Fruit fly (Drosophila melanogaster) whole organism, embryonic: Measurements from ENCODE around the gene Syt14.

Experiments
- Antp ChIP-seq: fragments of 200-800 bp; sonication (Bioruptor generic); optimal IDR thresholded peaks from 3 replicates; lab custom pipeline; 2016; ENCODE audit warnings: missing biosample characterization, missing genetic modification characterization
- Bgb ChIP-seq: fragments of 200-800 bp; sonication (Bioruptor generic); IDR thresholded peaks from 2 replicates; pipeline ENCODE4 v1.3.6; 2022; ENCODE audit warnings: missing biosample characterization, missing genetic modification characterization; ENCODE audit not compliant: partially characterized antibody
- C15 ChIP-seq: fragments of 200-800 bp; sonication (Bioruptor generic); IDR thresholded peaks from 3 replicates; pipeline ENCODE4 v1.3.6; 2022; ENCODE audit warnings: missing biosample characterization, missing genetic modification characterization
- CG10209 ChIP-seq: fragments of 200-800 bp; sonication (Bioruptor generic); optimal IDR thresholded peaks from 3 replicates; lab custom pipeline; 2017; ENCODE audit warnings: missing biosample characterization, mild to moderate bottlenecking, missing genetic modification characterization, missing genetic modification reagents
- CG10431 ChIP-seq: fragments of 200-800 bp; sonication (Bioruptor generic); optimal IDR thresholded peaks from 3 replicates; lab custom pipeline; 2018; ENCODE audit warnings: missing biosample characterization, mild to moderate bottlenecking, missing genetic modification characterization
- CG11695 ChIP-seq: fragments of 200-800 bp; sonication (Bioruptor generic); IDR thresholded peaks from 3 replicates; pipeline ENCODE4 v1.3.6; 2022; ENCODE audit warnings: missing biosample characterization, missing genetic modification characterization
- CG11723 ChIP-seq: fragments of 200-800 bp; sonication (Bioruptor generic); optimal IDR thresholded peaks from 2 replicates; lab custom pipeline; 2017; ENCODE audit warnings: missing biosample characterization, mild to moderate bottlenecking, missing genetic modification characterization
- CG12942 ChIP-seq: fragments of 200-800 bp; sonication (Bioruptor generic); optimal IDR thresholded peaks from 3 replicates; lab custom pipeline; 2016; ENCODE audit warnings: missing biosample characterization, missing genetic modification characterization
- CG14710 ChIP-seq: fragments of 200-800 bp; sonication (Bioruptor generic); optimal IDR thresholded peaks from 3 replicates; lab custom pipeline; 2019; ENCODE audit warnings: missing biosample characterization, mild to moderate bottlenecking, missing genetic modification characterization, moderate library complexity
- CG17829 ChIP-seq: fragments of 200-800 bp; optimal IDR thresholded peaks from 2 replicates; lab custom pipeline; 2019; ENCODE audit warnings: missing biosample characterization, mild to moderate bottlenecking, missing genetic modification characterization, moderate library complexity
- CG2116 ChIP-seq: fragments of 200-800 bp; sonication (Bioruptor generic); optimal IDR thresholded peaks from 3 replicates; lab custom pipeline; 2018; ENCODE audit warnings: missing biosample characterization, mild to moderate bottlenecking, missing genetic modification characterization
- CG2712 ChIP-seq: fragments of 200-800 bp; optimal IDR thresholded peaks from 3 replicates; lab custom pipeline; 2019; ENCODE audit warnings: missing biosample characterization, mild to moderate bottlenecking, missing genetic modification characterization, moderate library complexity
- CG30403 ChIP-seq: fragments of 200-800 bp; sonication (Bioruptor generic); optimal IDR thresholded peaks from 3 replicates; lab custom pipeline; 2016; ENCODE audit warnings: missing biosample characterization, missing genetic modification characterization
- CG42726 ChIP-seq: fragments of 200-800 bp; sonication (Bioruptor generic); IDR thresholded peaks from 2 replicates; pipeline ENCODE4 v1.3.6; 2022; ENCODE audit warnings: missing biosample characterization, missing genetic modification characterization; ENCODE audit not compliant: partially characterized antibody
- CG4360 ChIP-seq: fragments of 200-800 bp; sonication (Bioruptor generic); IDR thresholded peaks from 2 replicates; pipeline ENCODE4 v1.3.6; 2022; ENCODE audit warnings: missing biosample characterization, missing genetic modification characterization
- CG5245 ChIP-seq: fragments of 200-800 bp; sonication (Bioruptor generic); optimal IDR thresholded peaks from 3 replicates; lab custom pipeline; 2016; ENCODE audit warnings: missing biosample characterization, missing genetic modification characterization
- CG6689 ChIP-seq: fragments of 200-800 bp; sonication (Bioruptor generic); IDR thresholded peaks from 2 replicates; pipeline ENCODE4 v1.3.6; 2022; ENCODE audit warnings: missing biosample characterization, missing genetic modification characterization
- CG7271 ChIP-seq: fragments of 200-800 bp; sonication (Bioruptor generic); optimal IDR thresholded peaks from 2 replicates; lab custom pipeline; 2018; ENCODE audit warnings: missing biosample characterization, mild to moderate bottlenecking, missing genetic modification characterization, moderate library complexity
- CG9215 ChIP-seq: fragments of 200-800 bp; sonication (Bioruptor generic); IDR thresholded peaks from 2 replicates; pipeline ENCODE4 v1.3.6; 2022; ENCODE audit warnings: missing biosample characterization, missing genetic modification characterization
- CTCF ChIP-seq: fragments of 200-800 bp; sonication (Bioruptor generic); optimal IDR thresholded peaks from 2 replicates; lab custom pipeline; 2017; ENCODE audit warnings: missing biosample characterization, mild to moderate bottlenecking, missing genetic modification characterization, moderate library complexity
- Deaf1 ChIP-seq: fragments of 200-800 bp; optimal IDR thresholded peaks from 3 replicates; lab custom pipeline; 2019; ENCODE audit warnings: missing biosample characterization, mild to moderate bottlenecking, missing genetic modification characterization, moderate library complexity
- Doc2 ChIP-seq: fragments of 200-800 bp; sonication (Bioruptor generic); IDR thresholded peaks from 2 replicates; pipeline ENCODE4 v1.3.6; 2022; ENCODE audit warnings: missing biosample characterization, missing genetic modification characterization
- HLH3B ChIP-seq: fragments of 200-800 bp; sonication (Bioruptor generic); IDR thresholded peaks from 2 replicates; pipeline ENCODE4 v1.3.6; 2022; ENCODE audit warnings: missing biosample characterization, missing genetic modification characterization
- Hand ChIP-seq: fragments of 200-800 bp; sonication (Bioruptor generic); optimal IDR thresholded peaks from 2 replicates; lab custom pipeline; 2017; ENCODE audit warnings: mild to moderate bottlenecking, missing biosample characterization, missing genetic modification reagents, missing genetic modification characterization
- HmgZ ChIP-seq: fragments of 200-800 bp; sonication (Bioruptor generic); optimal IDR thresholded peaks from 2 replicates; lab custom pipeline; 2018; ENCODE audit warnings: missing biosample characterization, mild to moderate bottlenecking, missing genetic modification characterization
- Hmx ChIP-seq: fragments of 200-800 bp; sonication (Bioruptor generic); optimal IDR thresholded peaks from 2 replicates; lab custom pipeline; 2016; ENCODE audit warnings: missing biosample characterization, missing genetic modification characterization
- Max ChIP-seq: fragments of 200-800 bp; sonication (Bioruptor generic); optimal IDR thresholded peaks from 2 replicates; lab custom pipeline; 2016; ENCODE audit warnings: missing biosample characterization, mild to moderate bottlenecking, missing genetic modification characterization
- Myb ChIP-seq: fragments of 200-800 bp; sonication (Bioruptor generic); optimal IDR thresholded peaks from 2 replicates; lab custom pipeline; 2016; ENCODE audit warnings: missing biosample characterization, missing genetic modification characterization
- NFAT ChIP-seq: fragments of 200-800 bp; sonication (Bioruptor generic); IDR thresholded peaks from 2 replicates; pipeline ENCODE4 v1.3.6; 2022; ENCODE audit warnings: missing biosample characterization, missing genetic modification characterization
- Opbp ChIP-seq: fragments of 200-800 bp; sonication (Bioruptor generic); IDR thresholded peaks from 3 replicates; pipeline ENCODE4 v1.3.6; 2022; ENCODE audit warnings: missing biosample characterization, missing genetic modification characterization; ENCODE audit not compliant: partially characterized antibody
- Six4 ChIP-seq: fragments of 200-800 bp; sonication (Bioruptor generic); optimal IDR thresholded peaks from 2 replicates; lab custom pipeline; 2016; ENCODE audit warnings: missing biosample characterization, missing genetic modification characterization
- Trl ChIP-seq, 3 experiments: fragments of >200 bp in 2 of 3; fragments of 200-800 bp in 1 of 3; sonication (Bioruptor generic) in 1 of 3; optimal IDR thresholded peaks; 2 replicates in 1 of 3; 3 replicates in 2 of 3; lab custom pipeline; 2016 to 2017; ENCODE audit warnings: missing biosample characterization in 1 of 3, missing genetic modification characterization in 1 of 3
- amos ChIP-seq: fragments of 200-800 bp; sonication (Bioruptor generic); IDR thresholded peaks from 2 replicates; pipeline ENCODE4 v1.3.6; 2022; ENCODE audit warnings: missing biosample characterization, missing genetic modification characterization; ENCODE audit not compliant: partially characterized antibody
- bbx ChIP-seq: fragments of 200-800 bp; sonication (Bioruptor generic); IDR thresholded peaks from 2 replicates; pipeline ENCODE4 v1.3.6; 2022; ENCODE audit warnings: missing biosample characterization, missing genetic modification characterization; ENCODE audit not compliant: partially characterized antibody
- chif ChIP-seq, 2 experiments: fragments of 200-800 bp; sonication (Bioruptor generic); optimal IDR thresholded peaks; 3 replicates each; lab custom pipeline; 2016; ENCODE audit warnings: missing biosample characterization in 2 of 2, missing genetic modification characterization in 2 of 2
- crc ChIP-seq: fragments of 200-800 bp; sonication (Bioruptor generic); optimal IDR thresholded peaks from 2 replicates; lab custom pipeline; 2016; ENCODE audit warnings: missing biosample characterization, missing genetic modification characterization
- croc ChIP-seq: fragments of 200-800 bp; sonication (Bioruptor generic); conservative IDR thresholded peaks from 3 replicates; pipeline ENCODE4 v1.3.6; 2022; ENCODE audit warnings: missing biosample characterization, missing genetic modification characterization
- dmrt11E ChIP-seq: fragments of 200-800 bp; sonication (Bioruptor generic); optimal IDR thresholded peaks from 3 replicates; lab custom pipeline; 2018; ENCODE audit warnings: missing biosample characterization, mild to moderate bottlenecking, missing genetic modification characterization, moderate library complexity
- en ChIP-seq: fragments of 200-800 bp; sonication (Bioruptor generic); optimal IDR thresholded peaks from 2 replicates; lab custom pipeline; 2016; ENCODE audit warnings: missing biosample characterization, missing genetic modification characterization
- fd64A ChIP-seq: fragments of 200-800 bp; sonication (Bioruptor generic); optimal IDR thresholded peaks from 3 replicates; lab custom pipeline; 2018; ENCODE audit warnings: missing biosample characterization, mild to moderate bottlenecking, missing genetic modification characterization
- ind ChIP-seq: fragments of 200-800 bp; sonication (Bioruptor generic); optimal IDR thresholded peaks from 3 replicates; lab custom pipeline; 2016; ENCODE audit warnings: missing biosample characterization, missing genetic modification characterization
- oc ChIP-seq: fragments of 200-800 bp; sonication (Bioruptor generic); optimal IDR thresholded peaks from 2 replicates; lab custom pipeline; 2018; ENCODE audit warnings: missing biosample characterization, mild to moderate bottlenecking, missing genetic modification characterization, moderate library complexity
- prd ChIP-seq, 3 experiments: fragments of >200 bp in 2 of 3; fragments of 200-800 bp in 1 of 3; sonication (Bioruptor generic) in 1 of 3; optimal IDR thresholded peaks in 2 of 3; IDR thresholded peaks in 1 of 3; 2 replicates in 2 of 3; 3 replicates in 1 of 3; pipeline versions ENCODE4 v1.3.6 to Lab custom; 2017 to 2022; ENCODE audit warnings: missing biosample characterization in 1 of 3, missing genetic modification characterization in 1 of 3
- slbo ChIP-seq: fragments of 200-800 bp; sonication (Bioruptor generic); IDR thresholded peaks from 2 replicates; pipeline ENCODE4 v1.3.6; 2022; ENCODE audit warnings: missing biosample characterization, missing genetic modification characterization
- sug ChIP-seq: fragments of 200-800 bp; optimal IDR thresholded peaks from 2 replicates; lab custom pipeline; 2019; ENCODE audit warnings: missing biosample characterization, mild to moderate bottlenecking, missing genetic modification characterization, moderate library complexity
- twi ChIP-seq: fragments of 200-800 bp; optimal IDR thresholded peaks from 2 replicates; lab custom pipeline; 2019; ENCODE audit warnings: missing biosample characterization, mild to moderate bottlenecking, missing genetic modification characterization, moderate library complexity
- vfl ChIP-seq: fragments of 200-800 bp; sonication (Bioruptor generic); optimal IDR thresholded peaks from 2 replicates; lab custom pipeline; 2016; ENCODE audit warnings: missing biosample characterization, missing genetic modification characterization
- zen ChIP-seq: fragments of 200-800 bp; sonication (Bioruptor generic); optimal IDR thresholded peaks from 3 replicates; lab custom pipeline; 2018; ENCODE audit warnings: missing biosample characterization, mild to moderate bottlenecking, missing genetic modification characterization, moderate library complexity
- zf30C ChIP-seq: fragments of 200-800 bp; sonication (Bioruptor generic); optimal IDR thresholded peaks from 3 replicates; lab custom pipeline; 2018; ENCODE audit warnings: missing biosample characterization, mild to moderate bottlenecking, missing genetic modification characterization

Syt14 gene

dm6 chr3R:4319507-4320138, 754 bp upstream of the Syt14 start, which contains the start of gene CG9795 (continued):
- TF ChIP-seq CG12942 (no peak), C15 (GFP tag; lab: Robert Waterston, UW) (no peak), CG4360 (no peak), CG11695 (GFP tag; lab: Robert Waterston, UW) (peak; percentile 91), vfl (peak; percentile 25), CG9215 (no peak), bbx (GFP tag; lab: Robert Waterston, UW) (peak; percentile 96), CG17829 (peak; percentile 30), HmgZ (peak; percentile 54), CG7271 (tag; lab: Kevin White, UChicago) (no peak), CTCF (peak; percentile 11), CG6689 (GFP tag; lab: Robert Waterston, UW) (no peak; the same call in 1 of the 2 replicates), CG2712 (peak; percentile 41), Deaf1 (no peak), Opbp (GFP tag; lab: Robert Waterston, UW) (peak; percentile 92), Doc2 (GFP tag; lab: Robert Waterston, UW) (no peak), Hand (GFP tag; lab: Kevin White, UChicago) (peak; percentile 28), CG30403 (GFP tag; lab: Kevin White, UChicago) (peak; percentile 38), prd (optimal IDR thresholded peaks at IDR 0.05; lab: Kevin White, UChicago) (no peak), prd (GFP tag; IDR thresholded peaks at IDR 0.05; lab: Robert Waterston, UW) (0 out of 3 replicates have a peak, but pooled peaks have one; percentile 29), Hmx (GFP tag; lab: Kevin White, UChicago) (no peak), croc (GFP tag; lab: Robert Waterston, UW) (no peak), sug (tag; lab: Kevin White, UChicago) (peak; percentile 93), en (GFP tag; lab: Kevin White, UChicago) (peak; percentile 17), Max (GFP tag; lab: Kevin White, UChicago) (peak; percentile 18), crc (GFP tag; lab: Kevin White, UChicago) (peak; percentile 20), chif (GFP tag; optimal IDR thresholded peaks at IDR 0.05; lab: Kevin White, UChicago) (no peak), dmrt11E (no peak), CG11723 (GFP tag; lab: Kevin White, UChicago) (no peak), ind (no peak), NFAT (peak; percentile 37; the same call in 1 of the 2 replicates), twi (tag; lab: Kevin White, UChicago) (no peak), Myb (GFP tag; lab: Kevin White, UChicago) (peak; percentile 59), zf30C (no peak), CG42726 (GFP tag; lab: Robert Waterston, UW) (peak; percentile 61; the same call in 1 of the 2 replicates), Bgb (peak; percentile 95), Six4 (GFP tag; lab: Kevin White, UChicago) (no peak), CG14710 (tag; lab: Kevin White, UChicago) (peak; percentile 44), CG5245 (GFP tag; lab: Kevin White, UChicago) (no peak), slbo (GFP tag; lab: Robert Waterston, UW) (peak; percentile 50; the same call in 1 of the 2 replicates), HLH3B (GFP tag; lab: Robert Waterston, UW) (no peak), amos (GFP tag; lab: Robert Waterston, UW) (peak; percentile 90), Trl (optimal IDR thresholded peaks at IDR 0.05; lab: Kevin White, UChicago) (no peak), Trl (GFP tag; optimal IDR thresholded peaks at IDR 0.05; lab: Kevin White, UChicago) (peak; percentile 27), zen (tag; lab: Kevin White, UChicago) (peak; percentile 42), fd64A (GFP tag; lab: Kevin White, UChicago) (no peak), oc (tag; lab: Kevin White, UChicago) (peak; percentile 7), CG10209 (GFP tag; lab: Kevin White, UChicago) (peak; percentile 10), Antp (GFP tag; lab: Kevin White, UChicago) (peak; percentile 49), CG10431 (peak; percentile 100), CG2116 (GFP tag; lab: Kevin White, UChicago) (peak; percentile 82)
